Worm (Caenorhabditis elegans): Measurements from ENCODE around the gene F56B6.6.
A peak's percentile ranks its signal among the peaks of the same experiment; 100 is the strongest.

The F56B6.6 gene

ce11 chrX:3500357-3500756 lies 32.5 kb downstream of the F56B6.6 start:
- TF ChIP-seq snpc-4 (tag; optimal IDR thresholded peaks at IDR 0.05), result no peak
- no peak for TF ChIP-seq sma-3 (GFP tag; optimal IDR thresholded peaks at IDR 0.05)
- TF ChIP-seq C34F6.9 (tag; optimal IDR thresholded peaks at IDR 0.05), result no peak
- TF ChIP-seq ztf-4 (tag; optimal IDR thresholded peaks at IDR 0.05), result no peak
- TF ChIP-seq peb-1 (tag; optimal IDR thresholded peaks at IDR 0.05), result no peak
- no peak for TF ChIP-seq skn-1 (tag; optimal IDR thresholded peaks at IDR 0.05)
- TF ChIP-seq fos-1 (tag; optimal IDR thresholded peaks at IDR 0.05), result no peak
- TF ChIP-seq ceh-82 (tag; optimal IDR thresholded peaks at IDR 0.05), result no peak
- TF ChIP-seq nhr-23 (tag; optimal IDR thresholded peaks at IDR 0.05), result no peak
- no peak for TF ChIP-seq unc-39 (tag; optimal IDR thresholded peaks at IDR 0.05)
- TF ChIP-seq blmp-1 (tag; optimal IDR thresholded peaks at IDR 0.05; ENCODE audit: insufficient read depth), result no peak
- no peak for TF ChIP-seq ama-1 (optimal IDR thresholded peaks at IDR 0.05)
- no peak for TF ChIP-seq unc-55 (GFP tag; optimal IDR thresholded peaks at IDR 0.05)
- TF ChIP-seq mbf-1 (tag; optimal IDR thresholded peaks at IDR 0.05), result no peak

DNA sequence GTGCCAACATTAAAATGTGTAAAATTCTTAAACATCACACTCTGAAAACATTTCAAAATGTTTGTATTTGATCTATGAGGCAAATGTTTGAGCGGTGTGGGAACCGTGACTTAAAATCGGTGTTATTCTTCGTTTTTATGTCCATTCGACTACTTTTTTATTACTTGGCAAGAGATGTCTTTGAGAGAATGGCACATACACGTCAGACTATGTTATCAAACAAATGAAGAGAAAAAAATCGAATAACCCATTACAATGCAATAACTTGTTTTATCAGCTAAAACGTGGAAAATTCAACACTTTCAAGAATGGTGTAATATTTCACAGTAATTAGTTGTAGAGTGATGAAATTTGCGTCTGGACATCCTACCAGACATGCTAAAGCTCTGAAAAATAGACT lies 33.0 kb downstream of the F56B6.6 start:
- TF ChIP-seq fos-1 (tag; optimal IDR thresholded peaks at IDR 0.05) (peak; percentile 70), crh-2 (tag; optimal IDR thresholded peaks at IDR 0.05) (peak; percentile 30), unc-62 (GFP tag; optimal IDR thresholded peaks at IDR 0.05) (no peak)

- TF ChIP-seq nhr-77 (tag; optimal IDR thresholded peaks at IDR 0.05) (no peak), fos-1 (tag; optimal IDR thresholded peaks at IDR 0.05) (peak; percentile 24)
These were observed 33.9 kb downstream of the F56B6.6 start, which contains the start of gene C12D12.1 for ce11 chrX:3498953-3499352. C12D12.1 (plus strand) TSS chrX:3499253.

- TF ChIP-seq sma-9 (GFP tag; optimal IDR thresholded peaks at IDR 0.05) (peak; percentile 53), sma-9 (tag; optimal IDR thresholded peaks at IDR 0.05) (no peak), fos-1 (tag; optimal IDR thresholded peaks at IDR 0.05) (peak; percentile 41), elt-1 (tag; optimal IDR thresholded peaks at IDR 0.05) (no peak), sma-3 (GFP tag; optimal IDR thresholded peaks at IDR 0.05) (peak; percentile 27)
These were observed 37.0 kb downstream of the F56B6.6 start, which contains the start of gene glt-1 for ce11 chrX:3495776-3496175. glt-1 (plus strand) TSS chrX:3496026.

DNA sequence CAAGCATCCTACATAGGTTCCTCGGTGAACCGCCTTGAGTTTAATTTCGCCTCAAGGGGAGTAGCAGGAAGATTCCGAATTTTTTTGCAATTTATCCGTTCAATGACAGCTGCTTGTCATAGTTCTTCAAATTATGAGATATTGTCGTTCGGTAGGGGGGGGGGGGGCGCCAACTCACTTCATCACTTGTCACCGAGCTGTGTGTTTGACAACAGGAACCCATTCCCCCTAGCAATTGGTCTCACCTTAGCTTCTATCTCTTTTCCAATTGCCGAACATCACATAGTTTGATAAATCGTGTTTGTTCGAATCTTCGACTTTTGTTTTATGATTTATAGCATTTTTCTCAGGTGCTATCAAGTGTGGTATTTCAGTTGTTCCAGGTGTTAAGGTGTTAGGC lies 38.2 kb downstream of the F56B6.6 start:
- TF ChIP-seq F13H6.1 (tag; optimal IDR thresholded peaks at IDR 0.05) (peak; percentile 36), dmd-4 (tag; optimal IDR thresholded peaks at IDR 0.05) (no peak)

ce11 chrX:3492431-3492830 lies 40.4 kb downstream of the F56B6.6 start:
- TF ChIP-seq F13H6.1 (tag; optimal IDR thresholded peaks at IDR 0.05) (no peak), sma-9 (GFP tag; optimal IDR thresholded peaks at IDR 0.05) (peak; percentile 20), sma-9 (tag; optimal IDR thresholded peaks at IDR 0.05) (no peak), sma-3 (GFP tag; optimal IDR thresholded peaks at IDR 0.05) (peak; percentile 57)

DNA sequence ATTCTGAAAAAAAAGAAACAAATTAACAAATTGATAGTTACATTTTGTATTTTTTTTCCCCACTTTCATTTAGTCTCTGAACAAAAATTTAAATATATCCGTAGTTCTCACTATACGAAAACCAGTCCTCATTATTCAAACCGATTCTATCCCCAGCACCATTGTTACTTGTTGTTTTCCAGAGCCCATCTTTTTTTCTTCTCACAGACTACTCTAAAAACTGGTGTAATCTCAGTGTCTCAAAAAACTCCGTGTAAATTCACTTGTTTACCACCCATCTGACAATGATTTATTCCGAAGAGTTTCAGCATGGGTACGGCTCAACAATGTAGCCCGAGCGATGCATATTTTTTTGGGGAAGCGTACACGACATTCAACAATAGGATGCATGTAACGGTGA lies 43.8 kb downstream of the F56B6.6 start, which contains the start of gene C12D12.3:
Gene C12D12.3 (plus strand): TSS at position 301 of the 400 bp plus-strand sequence.
- TF ChIP-seq fos-1 (tag; optimal IDR thresholded peaks at IDR 0.05) (no peak), sma-3 (GFP tag; optimal IDR thresholded peaks at IDR 0.05) (no peak), nhr-129 (tag; optimal IDR thresholded peaks at IDR 0.05) (no peak), zag-1 (tag; optimal IDR thresholded peaks at IDR 0.05) (no peak), aly-2 (tag; optimal IDR thresholded peaks at IDR 0.05) (no peak), nhr-237 (tag; optimal IDR thresholded peaks at IDR 0.05) (no peak), elt-1 (tag; optimal IDR thresholded peaks at IDR 0.05) (no peak), nhr-25 (tag; optimal IDR thresholded peaks at IDR 0.05) (no peak)

- TF ChIP-seq nhr-12 (tag; optimal IDR thresholded peaks at IDR 0.05) (no peak), skn-1 (tag; optimal IDR thresholded peaks at IDR 0.05) (no peak), lin-13 (GFP tag; optimal IDR thresholded peaks at IDR 0.05) (no peak), ztf-1 (GFP tag; conservative IDR thresholded peaks at IDR 0.05) (no peak), unc-55 (GFP tag; optimal IDR thresholded peaks at IDR 0.05) (no peak), unc-39 (tag; optimal IDR thresholded peaks at IDR 0.05) (no peak), Y55F3AM.14 (GFP tag; optimal IDR thresholded peaks at IDR 0.05) (no peak), fos-1 (tag; optimal IDR thresholded peaks at IDR 0.05) (no peak), aly-2 (tag; optimal IDR thresholded peaks at IDR 0.05) (no peak), ama-1 (optimal IDR thresholded peaks at IDR 0.05) (no peak), gmeb-1 (tag; optimal IDR thresholded peaks at IDR 0.05) (no peak), sem-4 (tag; optimal IDR thresholded peaks at IDR 0.05) (no peak), mdl-1 (tag; optimal IDR thresholded peaks at IDR 0.05) (no peak), R02D3.7 (tag; optimal IDR thresholded peaks at IDR 0.05) (no peak), dmd-4 (tag; optimal IDR thresholded peaks at IDR 0.05) (no peak), nhr-237 (tag; optimal IDR thresholded peaks at IDR 0.05) (no peak), nhr-11 (tag; optimal IDR thresholded peaks at IDR 0.05) (no peak)
These were observed 44.6 kb downstream of the F56B6.6 start for ce11 chrX:3488074-3488688.

Measured in whole organism, L2 larva.